Worm (Caenorhabditis elegans) whole organism, late embryonic: ENCODE measurements around the gene K12H6.9.

Source experiments
- hlh-15 ChIP-seq: sonication (generic microtip); optimal IDR thresholded peaks from 2 replicates; lab custom pipeline; 2016; ENCODE audit warnings: missing genetic modification characterization, missing compliant biosample characterization
- hlh-6 ChIP-seq: sonication (generic microtip); optimal IDR thresholded peaks from 2 replicates; lab custom pipeline; 2016; ENCODE audit warnings: missing genotype, missing genetic modification characterization, missing compliant biosample characterization
- nhr-11 ChIP-seq: fragments of 150-350 bp; optimal IDR thresholded peaks from 2 replicates; lab custom pipeline; 2014; ENCODE audit warnings: missing biosample characterization, missing genetic modification characterization
- pag-3 ChIP-seq: sonication (generic microtip); optimal IDR thresholded peaks from 2 replicates; lab custom pipeline; 2016; ENCODE audit warnings: missing compliant biosample characterization, missing genetic modification characterization, borderline replicate concordance
- pqm-1 ChIP-seq: sonication (generic microtip); optimal IDR thresholded peaks from 2 replicates; lab custom pipeline; 2016; ENCODE audit warnings: missing genetic modification characterization, missing compliant biosample characterization
- ref-2 ChIP-seq: sonication (generic microtip); optimal IDR thresholded peaks from 2 replicates; lab custom pipeline; 2016; ENCODE audit warnings: missing genetic modification characterization, missing compliant biosample characterization
- sox-4 ChIP-seq: sonication (generic microtip); optimal IDR thresholded peaks from 2 replicates; lab custom pipeline; 2017; ENCODE audit warnings: mild to moderate bottlenecking, missing genetic modification characterization, inconsistent platforms, missing compliant biosample characterization
- tbx-2 ChIP-seq: sonication (generic microtip); optimal IDR thresholded peaks from 2 replicates; lab custom pipeline; 2016; ENCODE audit warnings: missing genetic modification characterization, missing compliant biosample characterization

DNA sequence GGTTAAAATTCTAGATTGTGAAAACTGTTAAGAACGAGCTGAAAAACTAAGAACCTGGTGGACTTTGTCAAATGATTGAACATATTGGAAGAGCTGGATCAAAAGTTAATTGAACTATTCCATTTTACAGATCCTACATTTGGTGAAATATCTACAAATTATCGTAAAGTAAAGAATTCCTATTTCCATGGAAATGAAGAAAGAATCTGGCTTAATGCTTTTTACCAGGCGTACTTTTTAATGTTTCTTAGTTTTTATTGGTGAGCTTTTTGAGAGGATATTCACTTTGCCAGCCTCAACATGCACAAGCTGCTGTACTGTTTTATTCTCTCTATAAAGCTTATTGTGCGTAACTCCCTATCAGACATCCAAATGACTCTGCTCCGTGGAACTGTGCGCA, 46.4 kb upstream of the K12H6.9 start, which contains the start of gene F08D12.4:
- TF ChIP-seq sox-4 (tag; lab: Kevin White, UChicago) (no peak), nhr-11 (no peak), tbx-2 (tag; lab: Kevin White, UChicago) (no peak), pag-3 (tag; lab: Kevin White, UChicago) (no peak), hlh-6 (tag; lab: Kevin White, UChicago) (no peak), pqm-1 (tag; lab: Kevin White, UChicago) (no peak), hlh-15 (no peak), ref-2 (tag; lab: Kevin White, UChicago) (no peak)
